Fruit fly (Drosophila melanogaster) whole organism: ENCODE data around the gene Pmvk.

ENCODE experiments used
- CG8478 ChIP-seq: fragments of >200 bp; optimal IDR thresholded peaks from 2 replicates; lab custom pipeline; 2018; ENCODE audit warnings: inconsistent platforms
- Dll ChIP-seq: fragments of >200 bp; optimal IDR thresholded peaks from 2 replicates; lab custom pipeline; 2017
- EcR ChIP-seq, 2 experiments: fragments of >200 bp; optimal IDR thresholded peaks; 2 replicates each; lab custom pipeline; 2017; ENCODE audit warnings: missing biosample characterization in 2 of 2, missing genetic modification characterization in 2 of 2, missing genetic modification reagents in 2 of 2
- pan ChIP-seq: fragments of >200 bp; optimal IDR thresholded peaks from 2 replicates; lab custom pipeline; 2017
- psq ChIP-seq: fragments of >200 bp; optimal IDR thresholded peaks from 2 replicates; lab custom pipeline; 2017
- usp ChIP-seq: fragments of >200 bp; optimal IDR thresholded peaks from 2 replicates; lab custom pipeline; 2017; ENCODE audit warnings: missing biosample characterization, missing genetic modification characterization, mixed read lengths

- TF ChIP-seq pan (lab: Kevin White, UChicago) (no peak), psq (lab: Kevin White, UChicago) (no peak), Dll (no peak), usp (GFP tag; lab: Kevin White, UChicago) (no peak), CG8478 (no peak), EcR (GFP tag; optimal IDR thresholded peaks at IDR 0.05; lab: Kevin White, UChicago) (no peak)
These were observed 14.8 kb downstream of the Pmvk start, which contains the start of gene CG13077 for dm6 chr2L:19565233-19565898.
